Worm (Caenorhabditis elegans) whole organism, late embryonic: ENCODE results near the gene sdz-38.

Experiments
- ceh-14 ChIP-seq: sonication (generic microtip); optimal IDR thresholded peaks from 2 replicates; lab custom pipeline; 2016; ENCODE audit warnings: missing genotype, missing genetic modification characterization, missing compliant biosample characterization
- ceh-19 ChIP-seq: fragments of 200-800 bp; sonication (Bioruptor generic); optimal IDR thresholded peaks from 2 replicates; lab custom pipeline; 2018; ENCODE audit warnings: mild to moderate bottlenecking, missing genetic modification characterization, missing compliant biosample characterization
- ceh-45 ChIP-seq: fragments of 200-800 bp; sonication (Bioruptor generic); IDR thresholded peaks from 2 replicates; pipeline ENCODE4 v1.3.6; 2022; ENCODE audit warnings: missing genetic modification reagents, missing genetic modification characterization, missing compliant biosample characterization
- ceh-9 ChIP-seq: sonication (generic microtip); optimal IDR thresholded peaks from 2 replicates; lab custom pipeline; 2016; ENCODE audit warnings: mild to moderate bottlenecking, missing genetic modification characterization, inconsistent platforms, missing compliant biosample characterization
- hlh-30 ChIP-seq: sonication (generic microtip); optimal IDR thresholded peaks from 2 replicates; lab custom pipeline; 2017; ENCODE audit warnings: antibody characterized with exemption, missing genetic modification characterization, missing compliant biosample characterization; ENCODE audit not compliant: insufficient read depth
- nhr-11 ChIP-seq: fragments of 150-350 bp; optimal IDR thresholded peaks from 2 replicates; lab custom pipeline; 2014; ENCODE audit warnings: missing biosample characterization, missing genetic modification characterization
- nhr-232 ChIP-seq: sonication (generic microtip); optimal IDR thresholded peaks from 2 replicates; lab custom pipeline; 2016; ENCODE audit warnings: missing genetic modification characterization, missing compliant biosample characterization
- npax-4 ChIP-seq: sonication (generic microtip); optimal IDR thresholded peaks from 2 replicates; lab custom pipeline; 2016; ENCODE audit warnings: missing genetic modification characterization, missing compliant biosample characterization
- unc-42 ChIP-seq: sonication (generic microtip); optimal IDR thresholded peaks from 2 replicates; lab custom pipeline; 2016; ENCODE audit warnings: missing genotype, missing genetic modification characterization, missing compliant biosample characterization

DNA sequence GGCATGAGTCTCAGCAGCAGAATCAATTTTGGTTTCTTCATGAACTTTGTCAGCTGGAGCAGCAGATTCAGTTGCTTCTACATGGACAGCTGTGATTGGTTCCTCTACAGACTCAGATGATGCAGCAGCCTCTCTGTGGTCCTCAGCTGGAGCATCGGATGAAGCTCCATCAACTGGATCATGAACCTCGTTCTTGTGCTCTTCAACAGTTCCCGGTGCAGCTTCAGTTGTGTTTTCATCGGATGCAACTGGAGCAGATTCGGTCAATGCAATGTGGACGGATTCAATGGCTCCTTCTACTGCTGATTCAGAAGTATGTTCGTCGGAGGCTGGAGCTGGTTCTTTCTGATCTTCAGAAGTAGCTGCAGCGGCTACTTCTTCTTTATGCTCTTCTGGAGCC, 32.7 kb upstream of the sdz-38 start:
- no peak for TF ChIP-seq unc-42
- no peak for TF ChIP-seq nhr-11
- no peak for TF ChIP-seq ceh-45
- TF ChIP-seq ceh-9 = no peak
- TF ChIP-seq ceh-14 (tag; lab: Kevin White, UChicago) = no peak
- no peak for TF ChIP-seq hlh-30 (tag; lab: Kevin White, UChicago)
- no peak for TF ChIP-seq nhr-232 (tag; lab: Kevin White, UChicago)
- no peak for TF ChIP-seq npax-4 (tag; lab: Kevin White, UChicago)
- no peak for TF ChIP-seq ceh-19 (GFP tag; lab: Kevin White, UChicago)
